Worm (Caenorhabditis elegans) whole organism, L1 larva: ENCODE measurements around the gene twk-12.
A peak's percentile ranks its signal among the peaks of the same experiment; 100 is the strongest.

Source experiments
- C16A3.4 ChIP-seq: fragments of 150-350 bp; optimal IDR thresholded peaks from 2 replicates; lab custom pipeline; 2014; ENCODE audit warnings: missing biosample characterization, missing genetic modification characterization
- C34B4.2 ChIP-seq: sonication (generic microtip); optimal IDR thresholded peaks from 2 replicates; lab custom pipeline; 2017; ENCODE audit warnings: mild to moderate bottlenecking, missing genetic modification characterization, missing compliant biosample characterization
- F16B12.6 ChIP-seq: fragments of 150-350 bp; optimal IDR thresholded peaks from 2 replicates; lab custom pipeline; 2014; ENCODE audit warnings: missing biosample characterization, missing genetic modification characterization
- Y116A8C.19 ChIP-seq: sonication (generic microtip); optimal IDR thresholded peaks from 2 replicates; lab custom pipeline; 2016; ENCODE audit warnings: missing compliant biosample characterization, missing genetic modification characterization, borderline replicate concordance
- aha-1 ChIP-seq: fragments of 150-350 bp; optimal IDR thresholded peaks from 2 replicates; lab custom pipeline; 2014; ENCODE audit warnings: missing biosample characterization, missing genetic modification characterization
- alr-1 ChIP-seq: fragments of 200-800 bp; sonication (Bioruptor generic); optimal IDR thresholded peaks from 2 replicates; lab custom pipeline; 2018; ENCODE audit warnings: borderline replicate concordance, mild to moderate bottlenecking, missing genetic modification characterization, missing compliant biosample characterization
- aly-2 ChIP-seq: fragments of 150-350 bp; optimal IDR thresholded peaks from 2 replicates; lab custom pipeline; 2014; ENCODE audit warnings: missing biosample characterization, missing genetic modification characterization
- blmp-1 ChIP-seq: fragments of 150-350 bp; optimal IDR thresholded peaks from 2 replicates; lab custom pipeline; 2014; ENCODE audit warnings: missing biosample characterization, missing genetic modification characterization
- ceh-63 ChIP-seq: fragments of 200-800 bp; sonication (Bioruptor generic); optimal IDR thresholded peaks from 2 replicates; lab custom pipeline; 2018; ENCODE audit warnings: mild to moderate bottlenecking, missing genetic modification characterization, missing compliant biosample characterization
- ceh-90 ChIP-seq: sonication (generic microtip); optimal IDR thresholded peaks from 2 replicates; lab custom pipeline; 2016; ENCODE audit warnings: missing genetic modification characterization, missing compliant biosample characterization
- ces-1 ChIP-seq: fragments of 150-350 bp; optimal IDR thresholded peaks from 2 replicates; lab custom pipeline; 2014; ENCODE audit warnings: missing biosample characterization, missing genetic modification reagents, missing genetic modification characterization
- dpl-1 ChIP-seq, 3 experiments: fragments of 150-350 bp in 2 of 3; sonication (generic microtip) in 1 of 3; optimal IDR thresholded peaks; 2 replicates each; lab custom pipeline; 2014 to 2017; ENCODE audit warnings: missing biosample characterization in 3 of 3, missing genetic modification characterization in 3 of 3, missing genetic modification reagents in 3 of 3
- efl-1 ChIP-seq, 4 experiments: fragments of 150-350 bp; optimal IDR thresholded peaks in 3 of 4; peaks in 1 of 4; 1 replicate in 1 of 4; 2 replicates in 3 of 4; lab custom pipeline; 2014; ENCODE audit warnings: missing biosample characterization in 2 of 4, missing genetic modification characterization in 2 of 4, missing genetic modification reagents in 2 of 4
- egl-13 ChIP-seq: sonication (generic microtip); optimal IDR thresholded peaks from 2 replicates; lab custom pipeline; 2016; ENCODE audit warnings: missing genotype, missing genetic modification reagents, missing genetic modification characterization, missing compliant biosample characterization
- egl-27 ChIP-seq, 2 experiments: fragments of 150-350 bp in 1 of 2; sonication (generic microtip); optimal IDR thresholded peaks; 3 replicates each; lab custom pipeline; 2017 to 2018; ENCODE audit warnings: missing biosample characterization in 2 of 2, missing genetic modification characterization in 2 of 2, missing genetic modification reagents in 2 of 2
- fkh-10 ChIP-seq: sonication (generic microtip); optimal IDR thresholded peaks from 2 replicates; lab custom pipeline; 2017; ENCODE audit warnings: missing biosample characterization, missing genetic modification reagents, missing genetic modification characterization
- fkh-4 ChIP-seq: sonication (generic microtip); optimal IDR thresholded peaks from 2 replicates; lab custom pipeline; 2016; ENCODE audit warnings: missing compliant biosample characterization, missing genetic modification characterization, borderline replicate concordance
- fos-1 ChIP-seq: fragments of 150-350 bp; optimal IDR thresholded peaks from 2 replicates; lab custom pipeline; 2014; ENCODE audit warnings: missing biosample characterization, missing genetic modification characterization
- isw-1 ChIP-seq: fragments of 200-800 bp; sonication (Bioruptor generic); IDR thresholded peaks from 2 replicates; pipeline ENCODE4 v1.3.6; 2022; ENCODE audit warnings: missing genetic modification characterization, missing compliant biosample characterization
- jun-1 ChIP-seq: fragments of 150-350 bp; optimal IDR thresholded peaks from 2 replicates; lab custom pipeline; 2014; ENCODE audit warnings: missing biosample characterization, missing genetic modification reagents, missing genetic modification characterization
- lin-14 ChIP-seq: fragments of 200-800 bp; sonication (Bioruptor generic); optimal IDR thresholded peaks from 2 replicates; lab custom pipeline; 2018; ENCODE audit warnings: mild to moderate bottlenecking, missing genetic modification characterization, moderate library complexity, missing compliant biosample characterization
- lin-15B ChIP-seq: fragments of 150-350 bp; sonication (generic microtip); optimal IDR thresholded peaks from 3 replicates; lab custom pipeline; 2014; ENCODE audit warnings: missing biosample characterization, missing genetic modification characterization
- lin-35 ChIP-seq, 2 experiments: fragments of 150-350 bp; optimal IDR thresholded peaks; 2 replicates each; lab custom pipeline; 2014; ENCODE audit warnings: missing biosample characterization in 2 of 2, missing genetic modification characterization in 2 of 2, missing genetic modification reagents in 2 of 2
- mab-9 ChIP-seq: fragments of 200-800 bp; sonication (Bioruptor generic); IDR thresholded peaks from 2 replicates; pipeline ENCODE4 v1.3.6; 2022; ENCODE audit warnings: missing genetic modification reagents, missing genetic modification characterization, missing compliant biosample characterization
- mep-1 ChIP-seq: fragments of 150-350 bp; optimal IDR thresholded peaks from 2 replicates; lab custom pipeline; 2014; ENCODE audit warnings: missing biosample characterization, missing genetic modification characterization
- nhr-12 ChIP-seq: sonication (generic microtip); optimal IDR thresholded peaks from 2 replicates; lab custom pipeline; 2017; ENCODE audit warnings: missing biosample characterization, missing genetic modification characterization
- nhr-20 ChIP-seq: sonication (generic microtip); optimal IDR thresholded peaks from 2 replicates; lab custom pipeline; 2016; ENCODE audit warnings: mild to moderate bottlenecking, missing genetic modification characterization, missing compliant biosample characterization
- nhr-237 ChIP-seq: fragments of 150-350 bp; optimal IDR thresholded peaks from 2 replicates; lab custom pipeline; 2014; ENCODE audit warnings: missing biosample characterization, missing genetic modification characterization
- nhr-28 ChIP-seq: fragments of 150-350 bp; optimal IDR thresholded peaks from 2 replicates; lab custom pipeline; 2014; ENCODE audit warnings: missing biosample characterization, missing genetic modification characterization
- nhr-47 ChIP-seq: sonication (generic microtip); optimal IDR thresholded peaks from 2 replicates; lab custom pipeline; 2016; ENCODE audit warnings: mild to moderate bottlenecking, missing genetic modification characterization, moderate library complexity, missing compliant biosample characterization
- nhr-76 ChIP-seq: sonication (generic microtip); optimal IDR thresholded peaks from 2 replicates; lab custom pipeline; 2017; ENCODE audit warnings: missing biosample characterization, missing genetic modification characterization
- nhr-77 ChIP-seq: fragments of 150-350 bp; optimal IDR thresholded peaks from 2 replicates; lab custom pipeline; 2014; ENCODE audit warnings: missing biosample characterization, missing genetic modification characterization
- nhr-90 ChIP-seq: sonication (generic microtip); optimal IDR thresholded peaks from 2 replicates; lab custom pipeline; 2016; ENCODE audit warnings: mild to moderate bottlenecking, missing genetic modification characterization, missing compliant biosample characterization; ENCODE audit not compliant: poor library complexity
- pag-3 ChIP-seq: sonication (generic microtip); optimal IDR thresholded peaks from 2 replicates; lab custom pipeline; 2017; ENCODE audit warnings: missing genetic modification characterization, mild to moderate bottlenecking, missing compliant biosample characterization, antibody characterized with exemption, borderline replicate concordance; ENCODE audit not compliant: insufficient read depth
- pqm-1 ChIP-seq: sonication (generic microtip); optimal IDR thresholded peaks from 3 replicates; lab custom pipeline; 2017; ENCODE audit warnings: missing biosample characterization, missing genetic modification characterization
- sox-4 ChIP-seq: sonication (generic microtip); optimal IDR thresholded peaks from 2 replicates; lab custom pipeline; 2016; ENCODE audit warnings: missing genetic modification characterization, missing compliant biosample characterization
- sptf-1 ChIP-seq: fragments of 150-350 bp; optimal IDR thresholded peaks from 2 replicates; lab custom pipeline; 2014; ENCODE audit warnings: missing biosample characterization, missing genetic modification characterization
- swsn-7 ChIP-seq: sonication (generic microtip); optimal IDR thresholded peaks from 2 replicates; lab custom pipeline; 2016; ENCODE audit warnings: missing genetic modification characterization, missing compliant biosample characterization
- tbx-2 ChIP-seq: sonication (generic microtip); optimal IDR thresholded peaks from 2 replicates; lab custom pipeline; 2016; ENCODE audit warnings: missing genetic modification characterization, missing compliant biosample characterization
- unc-86 ChIP-seq: sonication (generic microtip); optimal IDR thresholded peaks from 2 replicates; lab custom pipeline; 2016; ENCODE audit warnings: missing genetic modification characterization, missing compliant biosample characterization
- unc-98 ChIP-seq: fragments of 200-800 bp; sonication (Bioruptor generic); IDR thresholded peaks from 2 replicates; pipeline ENCODE4 v1.3.6; 2022; ENCODE audit warnings: missing genetic modification characterization, missing compliant biosample characterization
- zip-4 ChIP-seq: fragments of 200-800 bp; sonication (Bioruptor generic); optimal IDR thresholded peaks from 2 replicates; lab custom pipeline; 2018; ENCODE audit warnings: mild to moderate bottlenecking, missing genetic modification characterization, moderate library complexity, missing compliant biosample characterization
- ztf-11 ChIP-seq, 2 experiments: sonication (generic microtip); optimal IDR thresholded peaks; 2 replicates each; lab custom pipeline; 2016 to 2017; ENCODE audit warnings: missing genetic modification characterization in 2 of 2, missing biosample characterization in 1 of 2, missing compliant biosample characterization in 1 of 2

twk-12 gene

DNA sequence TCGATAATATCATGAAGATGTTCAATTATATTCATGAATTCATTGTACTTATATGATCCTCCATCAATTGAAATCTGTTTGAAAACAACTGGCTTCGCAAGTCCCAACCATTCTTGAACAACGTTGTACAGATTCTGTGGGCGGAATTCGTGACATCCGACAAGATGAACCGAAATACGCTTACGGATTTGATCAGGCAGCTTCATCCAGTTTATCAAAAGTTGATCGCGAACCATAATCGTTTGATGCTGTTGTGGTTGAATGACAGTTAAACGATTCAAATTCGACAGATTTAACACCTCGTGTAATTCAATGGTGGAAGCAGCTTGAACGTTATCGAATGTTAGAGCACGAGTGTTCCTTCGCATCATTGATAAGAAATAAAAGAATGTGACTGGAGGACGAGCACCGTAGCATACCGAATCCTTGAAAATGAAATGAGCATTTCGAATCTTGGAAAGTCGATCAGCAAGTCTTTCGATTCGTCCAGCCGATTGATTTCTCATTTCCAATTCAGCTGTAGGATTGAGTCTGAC is 46.4 kb downstream of the twk-12 start:
- no peak for TF ChIP-seq nhr-76
- no peak for TF ChIP-seq efl-1 (optimal IDR thresholded peaks at IDR 0.05; lab: Kevin White, UChicago)
- peak in 1 of 2 experiments; percentile 90 for TF ChIP-seq efl-1 (GFP tag; optimal IDR thresholded peaks at IDR 0.05 in 1 of 2; lab: Kevin White, UChicago)
- TF ChIP-seq aly-2, result peak; percentile 80

DNA sequence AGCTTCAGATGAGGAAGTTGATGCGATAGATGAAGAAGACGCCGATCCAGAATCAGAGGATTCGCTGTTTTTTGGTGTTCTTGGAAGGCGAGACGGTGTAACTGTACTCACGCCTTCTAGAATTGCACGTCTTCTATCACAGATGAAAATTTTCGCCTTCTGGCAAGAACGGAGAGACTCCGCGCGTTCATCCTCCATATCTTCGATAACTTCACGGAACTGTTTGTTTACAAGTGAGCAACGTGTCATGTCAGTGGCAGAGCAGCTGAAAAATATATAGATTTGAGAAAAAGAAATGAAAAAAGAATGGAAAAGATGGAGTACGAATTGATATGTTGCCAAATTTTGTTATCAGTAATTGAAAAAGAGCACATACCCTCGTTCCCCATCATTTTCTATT is 47.2 kb downstream of the twk-12 start:
- TF ChIP-seq efl-1 (optimal IDR thresholded peaks at IDR 0.05; lab: Kevin White, UChicago) (no peak), efl-1 (GFP tag; optimal IDR thresholded peaks at IDR 0.05 in 1 of 2; lab: Kevin White, UChicago) (peak in 1 of 2 experiments; percentile 87), C16A3.4 (tag; lab: Kevin White, UChicago) (no peak), unc-86 (tag; lab: Kevin White, UChicago) (no peak), mab-9 (no peak), alr-1 (tag; lab: Kevin White, UChicago) (no peak), nhr-47 (tag; lab: Kevin White, UChicago) (no peak), isw-1 (GFP tag; lab: Robert Waterston, UW) (no peak), sox-4 (tag; lab: Kevin White, UChicago) (no peak), lin-35 (GFP tag; optimal IDR thresholded peaks at IDR 0.05; lab: Kevin White, UChicago) (peak in 1 of 2 experiments; percentile 2), aha-1 (no peak)

- peak; percentile 94 for TF ChIP-seq fkh-10 (GFP tag; lab: Kevin White, UChicago)
- TF ChIP-seq pag-3 (tag; lab: Kevin White, UChicago), result peak; percentile 88
- TF ChIP-seq lin-14 (GFP tag; lab: Kevin White, UChicago), result peak; percentile 100
- TF ChIP-seq sptf-1 (tag; lab: Kevin White, UChicago), result no peak
- peak; percentile 46 to 62 (median 60) for TF ChIP-seq dpl-1 (GFP tag; optimal IDR thresholded peaks at IDR 0.05; lab: Kevin White, UChicago)
- TF ChIP-seq Y116A8C.19 (tag; lab: Kevin White, UChicago), result no peak
- peak; percentile 43 for TF ChIP-seq ceh-63 (GFP tag; lab: Kevin White, UChicago)
- peak; percentile 85 for TF ChIP-seq jun-1 (tag; lab: Kevin White, UChicago)
- TF ChIP-seq lin-35 (GFP tag; optimal IDR thresholded peaks at IDR 0.05; lab: Kevin White, UChicago), result peak; percentile 71 to 73
- no peak for TF ChIP-seq nhr-76
- peak in 1 of 2 experiments; percentile 83 for TF ChIP-seq ztf-11 (tag; optimal IDR thresholded peaks at IDR 0.05; lab: Kevin White, UChicago)
- TF ChIP-seq unc-98 (GFP tag; lab: Robert Waterston, UW), result peak; percentile 48; the same call in 1 of the 2 replicates
- TF ChIP-seq fkh-4 (tag; lab: Kevin White, UChicago), result peak; percentile 85
- peak; percentile 90 for TF ChIP-seq swsn-7 (tag; lab: Kevin White, UChicago)
- peak; percentile 89 for TF ChIP-seq zip-4 (GFP tag; lab: Kevin White, UChicago)
- peak; percentile 83 for TF ChIP-seq isw-1 (GFP tag; lab: Robert Waterston, UW)
- peak; percentile 86 for TF ChIP-seq blmp-1
- TF ChIP-seq nhr-90, result peak; percentile 80
- TF ChIP-seq F16B12.6 (tag; lab: Kevin White, UChicago), result peak; percentile 21
- TF ChIP-seq ceh-90, result peak; percentile 56
- peak; percentile 2 for TF ChIP-seq lin-15B (tag; lab: Kevin White, UChicago)
- TF ChIP-seq C16A3.4 (tag; lab: Kevin White, UChicago), result peak; percentile 79
- peak; percentile 94 for TF ChIP-seq egl-13 (tag; lab: Kevin White, UChicago)
- peak; percentile 44 for TF ChIP-seq fos-1 (tag; lab: Kevin White, UChicago)
- TF ChIP-seq nhr-20, result peak; percentile 93
- TF ChIP-seq ces-1 (GFP tag; lab: Kevin White, UChicago), result no peak
- TF ChIP-seq mep-1, result peak; percentile 83
- TF ChIP-seq aha-1, result peak; percentile 82
- TF ChIP-seq tbx-2 (tag; lab: Kevin White, UChicago), result peak; percentile 94
- TF ChIP-seq nhr-12 (tag; lab: Kevin White, UChicago), result no peak
- peak; percentile 60 to 78 for TF ChIP-seq egl-27 (tag; optimal IDR thresholded peaks at IDR 0.05; lab: Kevin White, UChicago)
- TF ChIP-seq nhr-28 (tag; lab: Kevin White, UChicago), result no peak
- no peak for TF ChIP-seq aly-2
- TF ChIP-seq nhr-237 (tag; lab: Kevin White, UChicago), result peak; percentile 67
- TF ChIP-seq pqm-1, result no peak
- peak; percentile 75 for TF ChIP-seq nhr-77 (tag; lab: Kevin White, UChicago)
- TF ChIP-seq unc-86 (tag; lab: Kevin White, UChicago), result peak; percentile 91
- TF ChIP-seq C34B4.2 (tag; lab: Kevin White, UChicago), result no peak
Observed at ce11 chrV:10715158-10716152, 48.1 kb downstream of the twk-12 start.
